Worm (Caenorhabditis elegans) whole organism, late embryonic: ENCODE results near the gene T28A8.6.

Source experiments
- C08G9.2 ChIP-seq: sonication (generic microtip); optimal IDR thresholded peaks from 2 replicates; lab custom pipeline; 2016; ENCODE audit warnings: mild to moderate bottlenecking, missing genetic modification characterization, moderate library complexity, missing compliant biosample characterization
- C38D4.7 ChIP-seq: fragments of 200-800 bp; sonication (Bioruptor generic); optimal IDR thresholded peaks from 2 replicates; lab custom pipeline; 2018; ENCODE audit warnings: mild to moderate bottlenecking, missing genetic modification characterization, moderate library complexity, missing compliant biosample characterization
- T23F11.4 ChIP-seq: fragments of 200-800 bp; sonication (Bioruptor generic); optimal IDR thresholded peaks from 2 replicates; lab custom pipeline; 2018; ENCODE audit warnings: mild to moderate bottlenecking, missing genetic modification characterization, missing compliant biosample characterization
- ama-1 ChIP-seq: fragments of 150-350 bp; optimal IDR thresholded peaks from 2 replicates; lab custom pipeline; 2014
- ceh-14 ChIP-seq: sonication (generic microtip); optimal IDR thresholded peaks from 2 replicates; lab custom pipeline; 2016; ENCODE audit warnings: missing genotype, missing genetic modification characterization, missing compliant biosample characterization
- ceh-22 ChIP-seq: sonication (generic microtip); optimal IDR thresholded peaks from 2 replicates; lab custom pipeline; 2017; ENCODE audit warnings: missing biosample characterization, missing genetic modification characterization
- ceh-30 ChIP-seq: fragments of 150-350 bp; optimal IDR thresholded peaks from 2 replicates; lab custom pipeline; 2014; ENCODE audit warnings: missing biosample characterization, missing genetic modification characterization
- ceh-31 ChIP-seq: sonication (generic microtip); optimal IDR thresholded peaks from 2 replicates; lab custom pipeline; 2016; ENCODE audit warnings: missing genetic modification characterization, missing compliant biosample characterization
- ceh-34 ChIP-seq: sonication (generic microtip); optimal IDR thresholded peaks from 2 replicates; lab custom pipeline; 2016; ENCODE audit warnings: mild to moderate bottlenecking, missing genetic modification characterization, missing compliant biosample characterization
- ceh-45 ChIP-seq: fragments of 200-800 bp; sonication (Bioruptor generic); IDR thresholded peaks from 2 replicates; pipeline ENCODE4 v1.3.6; 2022; ENCODE audit warnings: missing genetic modification reagents, missing genetic modification characterization, missing compliant biosample characterization
- ceh-48 ChIP-seq: sonication (generic microtip); optimal IDR thresholded peaks from 2 replicates; lab custom pipeline; 2016; ENCODE audit warnings: missing genetic modification characterization, inconsistent platforms, missing compliant biosample characterization
- ceh-9 ChIP-seq: sonication (generic microtip); optimal IDR thresholded peaks from 2 replicates; lab custom pipeline; 2016; ENCODE audit warnings: mild to moderate bottlenecking, missing genetic modification characterization, inconsistent platforms, missing compliant biosample characterization
- elt-2 ChIP-seq: sonication (generic microtip); optimal IDR thresholded peaks from 2 replicates; lab custom pipeline; 2016; ENCODE audit warnings: missing genetic modification reagents, missing genetic modification characterization, missing compliant biosample characterization
- elt-4 ChIP-seq: sonication (generic microtip); optimal IDR thresholded peaks from 2 replicates; lab custom pipeline; 2016; ENCODE audit warnings: missing genetic modification characterization, missing compliant biosample characterization
- fkh-10 ChIP-seq: fragments of 150-350 bp; optimal IDR thresholded peaks from 2 replicates; lab custom pipeline; 2014; ENCODE audit warnings: missing biosample characterization, missing genetic modification reagents, missing genetic modification characterization
- hlh-30 ChIP-seq: sonication (generic microtip); optimal IDR thresholded peaks from 2 replicates; lab custom pipeline; 2017; ENCODE audit warnings: antibody characterized with exemption, missing genetic modification characterization, missing compliant biosample characterization; ENCODE audit not compliant: insufficient read depth
- hlh-6 ChIP-seq: sonication (generic microtip); optimal IDR thresholded peaks from 2 replicates; lab custom pipeline; 2016; ENCODE audit warnings: missing genotype, missing genetic modification characterization, missing compliant biosample characterization
- lim-6 ChIP-seq: sonication (generic microtip); optimal IDR thresholded peaks from 2 replicates; lab custom pipeline; 2016; ENCODE audit warnings: missing genetic modification characterization, missing compliant biosample characterization
- mec-3 ChIP-seq: sonication (generic microtip); optimal IDR thresholded peaks from 2 replicates; lab custom pipeline; 2016; ENCODE audit warnings: borderline replicate concordance, missing genetic modification characterization, missing compliant biosample characterization
- nfya-1 ChIP-seq: sonication (generic microtip); optimal IDR thresholded peaks from 2 replicates; lab custom pipeline; 2017; ENCODE audit warnings: missing genetic modification characterization, mild to moderate bottlenecking, missing compliant biosample characterization, antibody characterized with exemption, moderate library complexity
- nhr-11 ChIP-seq: fragments of 150-350 bp; optimal IDR thresholded peaks from 2 replicates; lab custom pipeline; 2014; ENCODE audit warnings: missing biosample characterization, missing genetic modification characterization
- npax-4 ChIP-seq: sonication (generic microtip); optimal IDR thresholded peaks from 2 replicates; lab custom pipeline; 2016; ENCODE audit warnings: missing genetic modification characterization, missing compliant biosample characterization
- odd-2 ChIP-seq: sonication (generic microtip); optimal IDR thresholded peaks from 2 replicates; lab custom pipeline; 2017; ENCODE audit warnings: antibody characterized with exemption, mild to moderate bottlenecking, missing genetic modification characterization, missing compliant biosample characterization
- pag-3 ChIP-seq: sonication (generic microtip); optimal IDR thresholded peaks from 2 replicates; lab custom pipeline; 2016; ENCODE audit warnings: missing compliant biosample characterization, missing genetic modification characterization, borderline replicate concordance
- pax-1 ChIP-seq: fragments of 150-350 bp; optimal IDR thresholded peaks from 2 replicates; lab custom pipeline; 2014; ENCODE audit warnings: missing biosample characterization, missing genetic modification characterization
- pqm-1 ChIP-seq: sonication (generic microtip); optimal IDR thresholded peaks from 2 replicates; lab custom pipeline; 2016; ENCODE audit warnings: missing genetic modification characterization, missing compliant biosample characterization
- pros-1 ChIP-seq: fragments of 150-350 bp; optimal IDR thresholded peaks from 2 replicates; lab custom pipeline; 2014; ENCODE audit warnings: missing biosample characterization, missing genetic modification reagents, missing genetic modification characterization
- ref-2 ChIP-seq: sonication (generic microtip); optimal IDR thresholded peaks from 2 replicates; lab custom pipeline; 2016; ENCODE audit warnings: missing genetic modification characterization, missing compliant biosample characterization
- rnt-1 ChIP-seq: sonication (generic microtip); optimal IDR thresholded peaks from 2 replicates; lab custom pipeline; 2016; ENCODE audit warnings: missing genetic modification characterization, missing compliant biosample characterization
- ttx-3 ChIP-seq: sonication (generic microtip); optimal IDR thresholded peaks from 2 replicates; lab custom pipeline; 2016; ENCODE audit warnings: missing genetic modification reagents, missing genetic modification characterization, missing compliant biosample characterization
- unc-3 ChIP-seq, 2 experiments: fragments of 200-800 bp in 1 of 2; sonication (Bioruptor generic) in 1 of 2; sonication (generic microtip) in 1 of 2; conservative IDR thresholded peaks in 1 of 2; optimal IDR thresholded peaks in 1 of 2; 2 replicates each; pipeline versions ENCODE4 v1.3.6 to Lab custom; 2016 to 2022; ENCODE audit warnings: missing compliant biosample characterization in 2 of 2, missing genetic modification characterization in 2 of 2, missing genetic modification reagents in 1 of 2
- unc-55 ChIP-seq: sonication (generic microtip); optimal IDR thresholded peaks from 2 replicates; lab custom pipeline; 2017; ENCODE audit warnings: missing biosample characterization, missing genetic modification reagents, missing genetic modification characterization
- unc-86 ChIP-seq: sonication (generic microtip); optimal IDR thresholded peaks from 2 replicates; lab custom pipeline; 2016; ENCODE audit warnings: missing genetic modification characterization, missing compliant biosample characterization

T28A8.6 gene

DNA sequence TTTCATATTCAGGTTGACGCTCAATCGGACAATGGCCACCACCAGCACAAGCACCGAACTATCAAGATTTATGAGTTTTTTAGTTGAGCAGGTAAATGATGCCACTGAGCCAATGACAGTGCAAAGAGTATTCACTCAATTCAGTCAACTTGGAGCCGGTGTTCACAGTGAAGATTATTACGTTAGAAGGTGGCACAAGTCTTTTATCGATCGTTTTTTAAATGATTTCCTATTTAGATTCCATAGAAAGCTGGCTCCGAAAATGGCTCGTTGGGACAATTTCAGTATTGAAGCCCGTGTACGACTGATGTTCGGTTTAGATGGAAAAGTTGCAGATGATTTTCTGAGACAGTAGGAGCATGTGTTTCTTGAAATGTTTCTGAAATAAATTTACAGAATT is 2.6 kb downstream of the T28A8.6 start, which contains the start of gene T28A8.5:
Gene T28A8.5, plus strand, starts transcription at position 32 of the 400 bp plus-strand sequence.
- TF ChIP-seq C38D4.7 (GFP tag; lab: Kevin White, UChicago) (no peak), nfya-1 (tag; lab: Kevin White, UChicago) (no peak), nhr-11 (tag; lab: Kevin White, UChicago) (no peak), pros-1 (no peak), unc-3 (GFP tag; conservative IDR thresholded peaks at IDR 0.05; lab: Robert Waterston, UW) (no peak), unc-3 (tag; optimal IDR thresholded peaks at IDR 0.05; lab: Kevin White, UChicago) (no peak), hlh-30 (tag; lab: Kevin White, UChicago) (no peak), ceh-31 (tag; lab: Kevin White, UChicago) (no peak), unc-86 (no peak), odd-2 (no peak), ref-2 (no peak), ttx-3 (tag; lab: Kevin White, UChicago) (no peak), ceh-30 (tag; lab: Kevin White, UChicago) (no peak), mec-3 (tag; lab: Kevin White, UChicago) (no peak)

DNA sequence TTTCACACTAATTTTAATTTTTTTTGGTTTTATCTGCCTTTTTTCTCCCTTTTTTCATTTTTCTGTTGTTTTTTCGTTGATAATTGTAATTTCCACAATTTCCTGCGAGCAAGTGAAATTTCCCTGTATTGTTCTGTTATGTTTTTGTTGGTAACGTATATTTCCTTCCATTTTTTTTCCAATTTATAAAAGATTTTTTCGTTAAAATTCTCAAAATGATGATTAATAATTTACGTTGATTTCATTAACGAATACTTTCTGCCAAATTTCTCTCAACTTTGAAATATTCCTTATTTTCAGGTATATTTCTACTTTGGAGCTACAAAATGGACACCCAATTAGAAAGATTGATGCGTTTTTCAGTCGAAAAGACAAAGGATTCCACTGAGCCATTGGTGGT is 3.5 kb downstream of the T28A8.6 start, which contains the start of gene T28A8.8:
Gene T28A8.8, plus strand, starts transcription at position 301 of the 400 bp plus-strand sequence.
- no peak for TF ChIP-seq pros-1
- no peak for TF ChIP-seq ceh-48 (tag; lab: Kevin White, UChicago)
- no peak for TF ChIP-seq ama-1 (lab: Kevin White, UChicago)
- TF ChIP-seq ceh-34 (tag; lab: Kevin White, UChicago) = no peak
- no peak for TF ChIP-seq mec-3 (tag; lab: Kevin White, UChicago)
- no peak for TF ChIP-seq nhr-11 (tag; lab: Kevin White, UChicago)

DNA sequence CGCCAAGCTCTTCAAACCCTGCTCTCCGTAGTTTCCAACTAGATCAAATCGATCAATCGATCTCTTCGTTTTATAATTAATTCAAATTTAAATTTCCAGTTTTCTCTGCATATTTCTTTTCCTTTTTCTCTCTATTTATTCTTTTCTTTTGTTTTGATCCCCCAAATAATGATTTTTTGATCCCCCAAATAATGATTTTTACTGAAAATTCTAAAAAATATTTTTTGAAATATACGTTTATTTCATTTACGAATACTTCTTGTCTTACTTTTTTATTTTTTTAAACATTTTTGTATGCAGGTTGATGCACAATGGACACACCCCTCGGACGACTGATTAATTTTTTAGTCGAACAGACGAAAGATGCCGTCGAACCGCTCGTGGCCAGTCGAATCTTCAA is 4.4 kb downstream of the T28A8.6 start, which contains the start of gene T28A8.4:
Gene T28A8.4, plus strand, starts transcription at position 301 of the 400 bp plus-strand sequence.
- TF ChIP-seq ama-1 (lab: Kevin White, UChicago) = no peak

DNA sequence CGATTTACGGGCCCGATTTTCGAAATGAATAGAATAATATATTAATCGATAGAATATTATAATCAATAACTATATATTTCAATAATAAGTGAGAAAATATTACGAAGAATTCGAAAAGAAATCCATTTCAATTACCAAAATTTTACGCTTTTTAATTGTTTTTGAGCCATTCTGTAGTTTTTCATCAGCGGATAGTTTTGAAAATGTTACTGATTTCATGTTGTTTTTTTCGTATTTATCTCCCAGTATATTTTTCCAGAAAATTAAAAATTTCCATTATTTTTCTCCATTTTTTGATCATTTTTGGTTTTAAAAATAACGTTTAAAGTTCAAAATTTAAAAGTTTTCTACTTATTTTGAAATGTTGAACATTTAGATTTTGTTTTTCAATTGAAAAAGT is 6.7 kb downstream of the T28A8.6 start, which contains the start of gene T28A8.3:
Gene T28A8.3, plus strand, starts transcription at position 301 of the 400 bp plus-strand sequence.
- TF ChIP-seq odd-2 (no peak), T23F11.4 (GFP tag; lab: Kevin White, UChicago) (no peak), ceh-9 (tag; lab: Kevin White, UChicago) (no peak), pqm-1 (tag; lab: Kevin White, UChicago) (no peak), ceh-22 (tag; lab: Kevin White, UChicago) (no peak), ceh-30 (tag; lab: Kevin White, UChicago) (no peak), ttx-3 (tag; lab: Kevin White, UChicago) (no peak), npax-4 (tag; lab: Kevin White, UChicago) (no peak), pax-1 (tag; lab: Kevin White, UChicago) (no peak), elt-4 (no peak), unc-55 (GFP tag; lab: Kevin White, UChicago) (no peak), ceh-45 (GFP tag; lab: Robert Waterston, UW) (no peak), lim-6 (no peak), nhr-11 (tag; lab: Kevin White, UChicago) (no peak), ceh-48 (tag; lab: Kevin White, UChicago) (no peak)

DNA sequence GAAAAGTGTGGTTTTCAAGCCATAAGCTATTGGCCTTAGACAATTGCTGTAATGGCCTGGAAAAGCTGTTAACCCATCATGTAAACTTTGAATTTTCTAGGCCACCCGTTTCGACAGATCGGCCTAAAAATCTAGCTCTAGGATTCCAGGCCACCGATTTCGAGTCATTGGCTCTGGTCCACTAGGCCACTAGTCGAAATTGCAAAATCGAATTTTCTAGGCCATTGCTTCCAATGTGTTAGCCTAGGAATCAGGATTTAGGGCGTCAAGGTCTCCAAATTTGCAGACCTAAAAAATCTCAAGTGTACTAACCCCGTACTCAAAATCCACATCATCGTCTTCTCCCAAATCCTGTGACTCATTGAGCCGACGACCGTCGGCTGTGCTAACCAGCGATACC is 11.8 kb downstream of the T28A8.6 start:
- TF ChIP-seq rnt-1 (tag; lab: Kevin White, UChicago) (no peak), C08G9.2 (tag; lab: Kevin White, UChicago) (no peak), fkh-10 (GFP tag; lab: Kevin White, UChicago) (no peak), ceh-31 (tag; lab: Kevin White, UChicago) (no peak), unc-86 (no peak), mec-3 (tag; lab: Kevin White, UChicago) (no peak), pax-1 (tag; lab: Kevin White, UChicago) (no peak), ceh-48 (tag; lab: Kevin White, UChicago) (no peak), elt-2 (no peak), ceh-14 (tag; lab: Kevin White, UChicago) (no peak), C38D4.7 (GFP tag; lab: Kevin White, UChicago) (no peak), hlh-6 (tag; lab: Kevin White, UChicago) (no peak), ceh-9 (tag; lab: Kevin White, UChicago) (no peak), pag-3 (tag; lab: Kevin White, UChicago) (no peak)
